Fruit fly (Drosophila melanogaster) whole organism, embryonic: ENCODE measurements around the gene Pvf3.

Source experiments
- B-H1 ChIP-seq: fragments of 200-800 bp; sonication (Bioruptor generic); IDR thresholded peaks from 3 replicates; pipeline ENCODE4 v1.3.6; 2022; ENCODE audit warnings: missing biosample characterization, missing genetic modification characterization
- B-H2 ChIP-seq: fragments of 200-800 bp; sonication (Bioruptor generic); optimal IDR thresholded peaks from 2 replicates; lab custom pipeline; 2018; ENCODE audit warnings: missing biosample characterization, mild to moderate bottlenecking, missing genetic modification characterization
- Bteb2 ChIP-seq: fragments of 200-800 bp; sonication (Bioruptor generic); optimal IDR thresholded peaks from 2 replicates; lab custom pipeline; 2016; ENCODE audit warnings: missing biosample characterization, missing genetic modification characterization
- CG1024 ChIP-seq: fragments of 200-800 bp; sonication (Bioruptor generic); IDR thresholded peaks from 2 replicates; pipeline ENCODE4 v1.3.6; 2022; ENCODE audit warnings: missing biosample characterization, missing genetic modification characterization
- CG10959 ChIP-seq: fragments of 200-800 bp; sonication (Bioruptor generic); IDR thresholded peaks from 2 replicates; pipeline ENCODE4 v1.3.6; 2022; ENCODE audit warnings: missing biosample characterization, missing genetic modification characterization
- CG11695 ChIP-seq: fragments of 200-800 bp; sonication (Bioruptor generic); IDR thresholded peaks from 3 replicates; pipeline ENCODE4 v1.3.6; 2022; ENCODE audit warnings: missing biosample characterization, missing genetic modification characterization
- CG11696 ChIP-seq: fragments of 200-800 bp; sonication (Bioruptor generic); IDR thresholded peaks from 2 replicates; pipeline ENCODE4 v1.3.6; 2022; ENCODE audit warnings: missing biosample characterization, missing genetic modification characterization
- CG12071 ChIP-seq: fragments of 200-800 bp; sonication (Bioruptor generic); optimal IDR thresholded peaks from 3 replicates; lab custom pipeline; 2018; ENCODE audit warnings: missing biosample characterization, mild to moderate bottlenecking, missing genetic modification characterization
- CG13624 ChIP-seq: fragments of 200-800 bp; sonication (Bioruptor generic); optimal IDR thresholded peaks from 2 replicates; lab custom pipeline; 2016; ENCODE audit warnings: missing biosample characterization, missing genetic modification characterization
- CG14667 ChIP-seq: fragments of 200-800 bp; sonication (Bioruptor generic); IDR thresholded peaks from 2 replicates; pipeline ENCODE4 v1.3.6; 2022; ENCODE audit warnings: missing biosample characterization, missing genetic modification characterization
- CG30403 ChIP-seq: fragments of 200-800 bp; sonication (Bioruptor generic); optimal IDR thresholded peaks from 3 replicates; lab custom pipeline; 2016; ENCODE audit warnings: missing biosample characterization, missing genetic modification characterization
- CG32532 ChIP-seq: fragments of 200-800 bp; sonication (Bioruptor generic); IDR thresholded peaks from 2 replicates; pipeline ENCODE4 v1.3.6; 2022; ENCODE audit warnings: missing biosample characterization, missing genetic modification characterization
- CG34224 ChIP-seq: fragments of 200-800 bp; sonication (Bioruptor generic); IDR thresholded peaks from 3 replicates; pipeline ENCODE4 v1.3.6; 2022; ENCODE audit warnings: missing biosample characterization, missing genetic modification characterization; ENCODE audit not compliant: partially characterized antibody
- CG3838 ChIP-seq: fragments of 200-800 bp; sonication (Bioruptor generic); optimal IDR thresholded peaks from 3 replicates; lab custom pipeline; 2016; ENCODE audit warnings: missing biosample characterization, missing genetic modification characterization
- CG42726 ChIP-seq: fragments of 200-800 bp; sonication (Bioruptor generic); IDR thresholded peaks from 2 replicates; pipeline ENCODE4 v1.3.6; 2022; ENCODE audit warnings: missing biosample characterization, missing genetic modification characterization; ENCODE audit not compliant: partially characterized antibody
- CG43689 ChIP-seq: fragments of 200-800 bp; sonication (Bioruptor generic); IDR thresholded peaks from 2 replicates; pipeline ENCODE4 v1.3.6; 2022; ENCODE audit warnings: missing biosample characterization, missing genetic modification characterization
- CG4424 ChIP-seq: fragments of 200-800 bp; sonication (Bioruptor generic); optimal IDR thresholded peaks from 3 replicates; lab custom pipeline; 2016; ENCODE audit warnings: missing biosample characterization, missing genetic modification characterization
- CG5953 ChIP-seq: fragments of 200-800 bp; sonication (Bioruptor generic); IDR thresholded peaks from 2 replicates; pipeline ENCODE4 v1.3.6; 2022; ENCODE audit warnings: missing biosample characterization, missing genetic modification characterization
- CG6272 ChIP-seq: fragments of 200-800 bp; sonication (Bioruptor generic); IDR thresholded peaks from 2 replicates; pipeline ENCODE4 v1.3.6; 2022; ENCODE audit warnings: missing biosample characterization, missing genetic modification characterization
- CG6683 ChIP-seq: fragments of 200-800 bp; sonication (Bioruptor generic); optimal IDR thresholded peaks from 2 replicates; lab custom pipeline; 2017; ENCODE audit warnings: missing biosample characterization, mild to moderate bottlenecking, missing genetic modification characterization, missing genetic modification reagents
- CG7839 ChIP-seq: fragments of 200-800 bp; sonication (Bioruptor generic); optimal IDR thresholded peaks from 3 replicates; lab custom pipeline; 2018; ENCODE audit warnings: missing biosample characterization, mild to moderate bottlenecking, missing genetic modification characterization, moderate library complexity
- CG7963 ChIP-seq: fragments of 200-800 bp; sonication (Bioruptor generic); IDR thresholded peaks from 3 replicates; pipeline ENCODE4 v1.3.6; 2022; ENCODE audit warnings: missing biosample characterization, missing genetic modification characterization; ENCODE audit not compliant: partially characterized antibody
- D ChIP-seq, 2 experiments: fragments of 200-800 bp in 1 of 2; fragments of >200 bp in 1 of 2; sonication (Bioruptor generic) in 1 of 2; optimal IDR thresholded peaks; 2 replicates in 1 of 2; 3 replicates in 1 of 2; lab custom pipeline; 2017; ENCODE audit warnings: mild to moderate bottlenecking in 1 of 2, missing biosample characterization in 1 of 2, missing genetic modification characterization in 1 of 2, missing genetic modification reagents in 1 of 2
- Deaf1 ChIP-seq: fragments of 200-800 bp; optimal IDR thresholded peaks from 3 replicates; lab custom pipeline; 2019; ENCODE audit warnings: missing biosample characterization, mild to moderate bottlenecking, missing genetic modification characterization, moderate library complexity
- Ets97D ChIP-seq: fragments of 200-800 bp; sonication (Bioruptor generic); optimal IDR thresholded peaks from 3 replicates; lab custom pipeline; 2016; ENCODE audit warnings: missing biosample characterization, missing genetic modification characterization
- Hmx ChIP-seq: fragments of 200-800 bp; sonication (Bioruptor generic); optimal IDR thresholded peaks from 2 replicates; lab custom pipeline; 2016; ENCODE audit warnings: missing biosample characterization, missing genetic modification characterization
- Hsf ChIP-seq: fragments of 200-800 bp; sonication (Bioruptor generic); optimal IDR thresholded peaks from 3 replicates; lab custom pipeline; 2016; ENCODE audit warnings: missing biosample characterization, missing genetic modification characterization
- MESR4 ChIP-seq: fragments of 200-800 bp; sonication (Bioruptor generic); optimal IDR thresholded peaks from 2 replicates; lab custom pipeline; 2018; ENCODE audit warnings: missing biosample characterization, mild to moderate bottlenecking, missing genetic modification characterization, moderate library complexity
- NFAT ChIP-seq: fragments of 200-800 bp; sonication (Bioruptor generic); IDR thresholded peaks from 2 replicates; pipeline ENCODE4 v1.3.6; 2022; ENCODE audit warnings: missing biosample characterization, missing genetic modification characterization
- Rfx ChIP-seq: fragments of 200-800 bp; sonication (Bioruptor generic); IDR thresholded peaks from 2 replicates; pipeline ENCODE4 v1.3.6; 2022; ENCODE audit warnings: missing biosample characterization, missing genetic modification characterization
- Sin3A ChIP-seq: fragments of >200 bp; optimal IDR thresholded peaks from 2 replicates; lab custom pipeline; 2018
- Spps ChIP-seq: fragments of 200-800 bp; sonication (Bioruptor generic); optimal IDR thresholded peaks from 2 replicates; lab custom pipeline; 2018; ENCODE audit warnings: missing biosample characterization, mild to moderate bottlenecking, missing genetic modification characterization
- Sry-β ChIP-seq: fragments of 200-800 bp; sonication (Bioruptor generic); optimal IDR thresholded peaks from 2 replicates; lab custom pipeline; 2018; ENCODE audit warnings: missing biosample characterization, mild to moderate bottlenecking, missing genetic modification characterization, moderate library complexity
- TFAM ChIP-seq: fragments of 200-800 bp; sonication (Bioruptor generic); optimal IDR thresholded peaks from 2 replicates; lab custom pipeline; 2017; ENCODE audit warnings: missing biosample characterization, missing genetic modification characterization, inconsistent platforms
- ab ChIP-seq: fragments of 200-800 bp; sonication (Bioruptor generic); optimal IDR thresholded peaks from 2 replicates; lab custom pipeline; 2016; ENCODE audit warnings: missing biosample characterization, missing genetic modification characterization
- bbx ChIP-seq: fragments of 200-800 bp; sonication (Bioruptor generic); IDR thresholded peaks from 2 replicates; pipeline ENCODE4 v1.3.6; 2022; ENCODE audit warnings: missing biosample characterization, missing genetic modification characterization; ENCODE audit not compliant: partially characterized antibody
- caup ChIP-seq: fragments of 200-800 bp; sonication (Bioruptor generic); optimal IDR thresholded peaks from 3 replicates; lab custom pipeline; 2017; ENCODE audit warnings: missing biosample characterization, mild to moderate bottlenecking, missing genetic modification characterization, moderate library complexity; ENCODE audit not compliant: severe bottlenecking
- croc ChIP-seq: fragments of 200-800 bp; sonication (Bioruptor generic); conservative IDR thresholded peaks from 3 replicates; pipeline ENCODE4 v1.3.6; 2022; ENCODE audit warnings: missing biosample characterization, missing genetic modification characterization
- dimm ChIP-seq: fragments of 200-800 bp; sonication (Bioruptor generic); IDR thresholded peaks from 2 replicates; pipeline ENCODE4 v1.3.6; 2022; ENCODE audit warnings: missing biosample characterization, missing genetic modification characterization
- en ChIP-seq: fragments of 200-800 bp; sonication (Bioruptor generic); optimal IDR thresholded peaks from 2 replicates; lab custom pipeline; 2016; ENCODE audit warnings: missing biosample characterization, missing genetic modification characterization
- fd64A ChIP-seq: fragments of 200-800 bp; sonication (Bioruptor generic); optimal IDR thresholded peaks from 3 replicates; lab custom pipeline; 2018; ENCODE audit warnings: missing biosample characterization, mild to moderate bottlenecking, missing genetic modification characterization
- gt ChIP-seq: fragments of 200-800 bp; sonication (Bioruptor generic); IDR thresholded peaks from 2 replicates; pipeline ENCODE4 v1.3.6; 2022; ENCODE audit warnings: missing biosample characterization, missing genetic modification characterization
- inv ChIP-seq: fragments of 200-800 bp; sonication (Bioruptor generic); IDR thresholded peaks from 2 replicates; pipeline ENCODE4 v1.3.6; 2022; ENCODE audit warnings: missing biosample characterization, missing genetic modification characterization; ENCODE audit not compliant: partially characterized antibody
- jumu ChIP-seq: fragments of 200-800 bp; sonication (Bioruptor generic); optimal IDR thresholded peaks from 3 replicates; lab custom pipeline; 2016; ENCODE audit warnings: missing biosample characterization, missing genetic modification characterization
- ken ChIP-seq: fragments of 200-800 bp; sonication (Bioruptor generic); IDR thresholded peaks from 3 replicates; pipeline ENCODE4 v1.3.6; 2022; ENCODE audit warnings: missing biosample characterization, missing genetic modification characterization
- mirr ChIP-seq: fragments of 200-800 bp; sonication (Bioruptor generic); optimal IDR thresholded peaks from 3 replicates; lab custom pipeline; 2018; ENCODE audit warnings: missing biosample characterization, mild to moderate bottlenecking, missing genetic modification characterization
- rib ChIP-seq: fragments of 200-800 bp; sonication (Bioruptor generic); IDR thresholded peaks from 2 replicates; pipeline ENCODE4 v1.3.6; 2022; ENCODE audit warnings: missing biosample characterization, missing genetic modification characterization
- sc ChIP-seq, 3 experiments: fragments of >200 bp in 2 of 3; fragments of 200-800 bp in 1 of 3; sonication (Bioruptor generic) in 1 of 3; optimal IDR thresholded peaks; 2 replicates in 2 of 3; 3 replicates in 1 of 3; lab custom pipeline; 2017; ENCODE audit warnings: mild to moderate bottlenecking in 1 of 3, missing biosample characterization in 1 of 3, missing genetic modification characterization in 1 of 3, missing genetic modification reagents in 1 of 3
- sens ChIP-seq: fragments of 200-800 bp; sonication (Bioruptor generic); peaks from one replicate; lab custom pipeline; 2016; ENCODE audit warnings: missing biosample characterization, missing genetic modification characterization
- sima ChIP-seq: fragments of 200-800 bp; sonication (Bioruptor generic); optimal IDR thresholded peaks from 2 replicates; lab custom pipeline; 2016; ENCODE audit warnings: missing biosample characterization, missing genetic modification characterization
- stwl ChIP-seq: fragments of 200-800 bp; sonication (Bioruptor generic); optimal IDR thresholded peaks from 3 replicates; lab custom pipeline; 2018; ENCODE audit warnings: missing biosample characterization, mild to moderate bottlenecking, missing genetic modification characterization, moderate library complexity
- wor ChIP-seq: fragments of 200-800 bp; sonication (Bioruptor generic); IDR thresholded peaks from 2 replicates; pipeline ENCODE4 v1.3.6; 2022; ENCODE audit warnings: missing biosample characterization, missing genetic modification characterization

Gene Pvf3

dm6 chr2L:7204172-7204482, 46.6 kb upstream of the Pvf3 start, which contains the start of gene CG4502 (continued):
- no peak for TF ChIP-seq en
- TF ChIP-seq croc (GFP tag; lab: Robert Waterston, UW): no peak
- TF ChIP-seq CG4424: peak; percentile 10
- TF ChIP-seq CG43689: no peak
- no peak for TF ChIP-seq Sry-β (GFP tag; lab: Kevin White, UChicago)
- peak; percentile 98 for TF ChIP-seq stwl (tag; lab: Kevin White, UChicago)
- TF ChIP-seq CG1024 (GFP tag; lab: Robert Waterston, UW): no peak
- TF ChIP-seq Ets97D: peak; percentile 89
- TF ChIP-seq CG13624 (GFP tag; lab: Kevin White, UChicago): peak; percentile 75
- TF ChIP-seq CG34224 (GFP tag; lab: Robert Waterston, UW): peak; percentile 100
- no peak for TF ChIP-seq TFAM
- no peak for TF ChIP-seq CG3838
- no peak for TF ChIP-seq sima (GFP tag; lab: Kevin White, UChicago)
- no peak for TF ChIP-seq CG5953
- TF ChIP-seq CG32532 (GFP tag; lab: Robert Waterston, UW): peak; percentile 67; the same call in 1 of the 2 replicates
- no peak for TF ChIP-seq gt (GFP tag; lab: Robert Waterston, UW)
- TF ChIP-seq CG12071 (GFP tag; lab: Kevin White, UChicago): no peak
- TF ChIP-seq Deaf1 (tag; lab: Kevin White, UChicago): peak; percentile 6
- TF ChIP-seq fd64A (GFP tag; lab: Kevin White, UChicago): no peak
- TF ChIP-seq MESR4 (GFP tag; lab: Kevin White, UChicago): peak; percentile 18
- TF ChIP-seq Bteb2 (GFP tag; lab: Kevin White, UChicago): peak; percentile 51
- 0 out of 2 replicates have a peak, but pooled peaks have one; percentile 6 for TF ChIP-seq CG6272 (GFP tag; lab: Robert Waterston, UW)
- TF ChIP-seq dimm (GFP tag; lab: Robert Waterston, UW): no peak
- TF ChIP-seq Hmx (GFP tag; lab: Kevin White, UChicago): no peak
- no peak for TF ChIP-seq CG6683
- peak; percentile 27 for TF ChIP-seq Sin3A (lab: Kevin White, UChicago)
- no peak; the same call in 1 of the 2 replicates for TF ChIP-seq rib (GFP tag; lab: Robert Waterston, UW)
- TF ChIP-seq CG10959 (GFP tag; lab: Robert Waterston, UW): no peak
- no peak for TF ChIP-seq wor (GFP tag; lab: Robert Waterston, UW)
- peak; percentile 61 for TF ChIP-seq sens (GFP tag; lab: Kevin White, UChicago)
- TF ChIP-seq jumu (GFP tag; lab: Kevin White, UChicago): no peak
- TF ChIP-seq CG11695: no peak
- no peak for TF ChIP-seq CG7839 (tag; lab: Kevin White, UChicago)
- no peak for TF ChIP-seq Spps (tag; lab: Kevin White, UChicago)
- peak; percentile 100 for TF ChIP-seq bbx (GFP tag; lab: Robert Waterston, UW)
- TF ChIP-seq CG7963 (GFP tag; lab: Robert Waterston, UW): peak; percentile 99
- TF ChIP-seq inv (GFP tag; lab: Robert Waterston, UW): peak; percentile 99
- TF ChIP-seq CG11696: no peak
- peak; percentile 9 for TF ChIP-seq caup
- no peak for TF ChIP-seq ken
- TF ChIP-seq Rfx (GFP tag; lab: Robert Waterston, UW): peak; percentile 76
- TF ChIP-seq NFAT (GFP tag; lab: Robert Waterston, UW): no peak; the same call in 1 of the 2 replicates
- TF ChIP-seq CG42726 (GFP tag; lab: Robert Waterston, UW): peak; percentile 100
- peak; percentile 21 for TF ChIP-seq Hsf (GFP tag; lab: Kevin White, UChicago)
- TF ChIP-seq B-H2: peak; percentile 29
- no peak for TF ChIP-seq mirr
- no peak for TF ChIP-seq ab (GFP tag; lab: Kevin White, UChicago)
- TF ChIP-seq CG14667 (GFP tag; lab: Robert Waterston, UW): no peak
- TF ChIP-seq sc (optimal IDR thresholded peaks at IDR 0.05; lab: Kevin White, UChicago): no peak
- TF ChIP-seq sc (GFP tag; optimal IDR thresholded peaks at IDR 0.05; lab: Kevin White, UChicago): no peak
- no peak for TF ChIP-seq CG30403
- no peak for TF ChIP-seq B-H1 (GFP tag; lab: Robert Waterston, UW)
- TF ChIP-seq D (optimal IDR thresholded peaks at IDR 0.05; lab: Kevin White, UChicago): no peak
- no peak for TF ChIP-seq D (GFP tag; optimal IDR thresholded peaks at IDR 0.05; lab: Kevin White, UChicago)
